Fruit fly (Drosophila melanogaster) whole organism, pupa: Measurements from ENCODE around the gene CG42818.
A peak's percentile ranks its signal among the peaks of the same experiment; 100 is the strongest.

Experiments
- CG4496 ChIP-seq: fragments of 200-800 bp; sonication (Bioruptor generic); IDR thresholded peaks from 3 replicates; pipeline ENCODE4 v1.3.6; 2022; ENCODE audit warnings: missing biosample characterization, missing genetic modification characterization
- CG8301 ChIP-seq: fragments of 200-800 bp; sonication (Bioruptor generic); optimal IDR thresholded peaks from 2 replicates; lab custom pipeline; 2018; ENCODE audit warnings: missing biosample characterization, mild to moderate bottlenecking, missing genetic modification characterization
- CG9948 ChIP-seq: fragments of 200-800 bp; sonication (Bioruptor generic); optimal IDR thresholded peaks from 2 replicates; lab custom pipeline; 2018; ENCODE audit warnings: missing biosample characterization, mild to moderate bottlenecking, missing genetic modification characterization, moderate library complexity
- D1 ChIP-seq: fragments of 200-800 bp; sonication (Bioruptor generic); optimal IDR thresholded peaks from 2 replicates; lab custom pipeline; 2018; ENCODE audit warnings: missing biosample characterization, mild to moderate bottlenecking, missing genetic modification characterization, moderate library complexity
- EcR ChIP-seq: fragments of 200-800 bp; sonication (Bioruptor generic); optimal IDR thresholded peaks from 3 replicates; lab custom pipeline; 2019; ENCODE audit warnings: missing biosample characterization, missing genetic modification characterization, mild to moderate bottlenecking, moderate library complexity, missing genetic modification reagents
- Ets98B ChIP-seq: fragments of 200-800 bp; sonication (Bioruptor generic); IDR thresholded peaks from 2 replicates; pipeline ENCODE4 v1.3.6; 2022; ENCODE audit warnings: missing biosample characterization, missing genetic modification characterization
- gl ChIP-seq: fragments of 200-800 bp; sonication (Bioruptor generic); optimal IDR thresholded peaks from 2 replicates; lab custom pipeline; 2018; ENCODE audit warnings: missing biosample characterization, mild to moderate bottlenecking, missing genetic modification characterization

Gene CG42818

DNA sequence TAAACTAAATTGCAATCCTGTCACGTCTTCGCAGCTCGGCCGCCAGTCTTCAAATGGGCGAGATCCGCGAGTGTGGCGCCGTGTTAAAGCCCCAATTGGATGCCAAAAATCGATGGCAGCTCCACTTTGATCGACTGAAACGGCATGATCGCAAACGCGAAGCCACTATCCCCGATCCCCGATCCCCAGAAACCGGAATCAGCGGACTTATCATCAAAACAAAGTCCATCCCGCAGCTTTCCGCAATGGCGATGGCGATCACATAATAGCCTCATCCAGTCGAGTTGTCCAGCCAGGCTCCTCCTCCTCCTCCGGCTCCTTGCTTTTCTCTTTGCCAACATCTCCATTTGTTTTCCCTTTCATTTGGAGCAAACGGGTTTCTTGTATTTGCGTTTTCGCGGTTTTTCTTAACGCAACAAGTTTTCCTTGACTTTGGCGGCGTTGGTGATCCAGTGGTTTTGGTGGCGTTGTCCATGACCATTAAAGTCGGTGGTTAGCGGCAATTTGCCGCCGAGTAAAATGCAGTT is 51.3 kb downstream of the CG42818 start, which contains the start of gene CG13258:
Gene CG13258, minus strand, starts transcription at position 51 of the 527 bp plus-strand sequence.
- TF ChIP-seq CG4496 (GFP tag; lab: Robert Waterston, UW), result no peak; the same call in 2 of the 3 replicates
- peak; percentile 16; the same call in 1 of the 2 replicates for TF ChIP-seq Ets98B (GFP tag; lab: Robert Waterston, UW)
- no peak for TF ChIP-seq EcR
- TF ChIP-seq CG9948 (tag; lab: Kevin White, UChicago), result no peak
- TF ChIP-seq, all 21 proteins: peak for 1

dm6 chr2L:16293703-16294233 is 52.0 kb downstream of the CG42818 start, which contains the start of gene Cyp303a1:
Gene Cyp303a1 (plus strand): TSS chr2L:16294183.
- TF ChIP-seq D1, result no peak
- TF ChIP-seq gl (tag; lab: Kevin White, UChicago), result no peak
- no peak for TF ChIP-seq CG8301
- TF ChIP-seq, all 21 proteins: peak for 0
